Fruit fly (Drosophila melanogaster) whole organism, wandering third instar larva: ENCODE measurements around the gene Art6.

Experiments
- Abd-B ChIP-seq: fragments of >200 bp; optimal IDR thresholded peaks from 2 replicates; lab custom pipeline; 2017; ENCODE audit warnings: missing biosample characterization, missing genetic modification characterization
- CG32264 ChIP-seq: fragments of 200-800 bp; sonication (Bioruptor generic); optimal IDR thresholded peaks from 2 replicates; lab custom pipeline; 2016; ENCODE audit warnings: missing biosample characterization, missing genetic modification characterization
- CrebA ChIP-seq: fragments of 200-800 bp; sonication (Bioruptor generic); optimal IDR thresholded peaks from 2 replicates; lab custom pipeline; 2016; ENCODE audit warnings: missing biosample characterization, mild to moderate bottlenecking, missing genetic modification characterization, borderline replicate concordance
- Dfd ChIP-seq: fragments of >200 bp; optimal IDR thresholded peaks from 2 replicates; lab custom pipeline; 2017; ENCODE audit warnings: missing biosample characterization, missing genetic modification characterization
- GATAd ChIP-seq: sonication (Bioruptor generic); optimal IDR thresholded peaks from 2 replicates; lab custom pipeline; 2016; ENCODE audit warnings: missing biosample characterization, missing genetic modification characterization
- HLH106 ChIP-seq: fragments of 200-800 bp; optimal IDR thresholded peaks from 3 replicates; lab custom pipeline; 2019; ENCODE audit warnings: missing biosample characterization, mild to moderate bottlenecking, missing genetic modification characterization, moderate library complexity
- Hnf4 ChIP-seq: fragments of 200-800 bp; sonication (Bioruptor generic); optimal IDR thresholded peaks from 2 replicates; lab custom pipeline; 2016; ENCODE audit warnings: missing biosample characterization, mild to moderate bottlenecking, missing genetic modification characterization
- Hr78 ChIP-seq: fragments of >200 bp; optimal IDR thresholded peaks from 2 replicates; lab custom pipeline; 2017; ENCODE audit warnings: missing biosample characterization, missing genetic modification characterization
- Mio ChIP-seq: sonication (Bioruptor generic); optimal IDR thresholded peaks from 2 replicates; lab custom pipeline; 2016; ENCODE audit warnings: missing biosample characterization, missing genetic modification characterization
- OdsH ChIP-seq: fragments of 200-800 bp; sonication (Bioruptor generic); optimal IDR thresholded peaks from 2 replicates; lab custom pipeline; 2016; ENCODE audit warnings: missing biosample characterization, mild to moderate bottlenecking, missing genetic modification characterization
- Rel ChIP-seq, 2 experiments: fragments of 200-800 bp; sonication (Bioruptor generic) in 1 of 2; optimal IDR thresholded peaks; 2 replicates in 1 of 2; 3 replicates in 1 of 2; lab custom pipeline; 2016 to 2019; ENCODE audit warnings: mild to moderate bottlenecking in 2 of 2, missing biosample characterization in 2 of 2, missing genetic modification characterization in 2 of 2, moderate library complexity in 1 of 2
- Sp1 ChIP-seq: fragments of 200-800 bp; sonication (Bioruptor generic); optimal IDR thresholded peaks from 3 replicates; lab custom pipeline; 2019; ENCODE audit warnings: missing biosample characterization, mild to moderate bottlenecking, missing genetic modification characterization, moderate library complexity
- Vsx2 ChIP-seq: fragments of 200-300, 225-300 bp; sonication (Bioruptor generic); optimal IDR thresholded peaks from 2 replicates; lab custom pipeline; 2018; ENCODE audit warnings: missing biosample characterization, missing genetic modification characterization; ENCODE audit not compliant: partially characterized antibody
- br ChIP-seq: fragments of 200-800 bp; sonication (Bioruptor generic); optimal IDR thresholded peaks from 2 replicates; lab custom pipeline; 2016; ENCODE audit warnings: missing biosample characterization, missing genetic modification characterization
- brk ChIP-seq: fragments of 200-800 bp; sonication (Bioruptor generic); optimal IDR thresholded peaks from 2 replicates; lab custom pipeline; 2016; ENCODE audit warnings: missing biosample characterization, mild to moderate bottlenecking, missing genetic modification characterization
- dl ChIP-seq, 2 experiments: fragments of 175-275, 200-275 bp in 1 of 2; fragments of 200-275 bp in 1 of 2; sonication (Bioruptor generic); optimal IDR thresholded peaks; lab custom pipeline; 2018; ENCODE audit warnings: mild to moderate bottlenecking in 2 of 2, missing biosample characterization in 2 of 2, missing genetic modification characterization in 2 of 2, moderate library complexity in 2 of 2; ENCODE audit not compliant: partially characterized antibody in 2 of 2, insufficient read depth in 1 of 2
- dmrt93B ChIP-seq: fragments of 200-800 bp; sonication (Bioruptor generic); optimal IDR thresholded peaks from 2 replicates; lab custom pipeline; 2018; ENCODE audit warnings: missing biosample characterization, mild to moderate bottlenecking, missing genetic modification characterization
- dsf ChIP-seq: sonication (Bioruptor generic); optimal IDR thresholded peaks from 2 replicates; lab custom pipeline; 2016; ENCODE audit warnings: missing biosample characterization, missing genetic modification characterization, borderline replicate concordance
- ey ChIP-seq: fragments of 200-800 bp; sonication (Bioruptor generic); optimal IDR thresholded peaks from 2 replicates; lab custom pipeline; 2016; ENCODE audit warnings: missing biosample characterization, missing genetic modification characterization
- foxo ChIP-seq, 2 experiments: fragments of 200-800 bp; sonication (Bioruptor generic); optimal IDR thresholded peaks; 2 replicates in 1 of 2; 3 replicates in 1 of 2; lab custom pipeline; 2016 to 2017; ENCODE audit warnings: missing biosample characterization in 2 of 2, missing genetic modification characterization in 2 of 2
- fru ChIP-seq: fragments of 200-800 bp; sonication (Bioruptor generic); optimal IDR thresholded peaks from 3 replicates; lab custom pipeline; 2016; ENCODE audit warnings: missing biosample characterization, mild to moderate bottlenecking, missing genetic modification characterization
- h ChIP-seq: fragments of 200-800 bp; sonication (Bioruptor generic); optimal IDR thresholded peaks from 3 replicates; lab custom pipeline; 2016; ENCODE audit warnings: missing biosample characterization, mild to moderate bottlenecking, missing genetic modification characterization
- jim ChIP-seq: fragments of 175-275, 200-325 bp; sonication (Bioruptor generic); optimal IDR thresholded peaks from 2 replicates; lab custom pipeline; 2016; ENCODE audit warnings: missing biosample characterization, mild to moderate bottlenecking, missing genetic modification characterization
- psq ChIP-seq: fragments of 200-800 bp; sonication (Bioruptor generic); optimal IDR thresholded peaks from 3 replicates; lab custom pipeline; 2017; ENCODE audit warnings: missing biosample characterization, mild to moderate bottlenecking, missing genetic modification characterization, moderate library complexity
- rgr ChIP-seq: fragments of 200-800 bp; sonication (Bioruptor generic); optimal IDR thresholded peaks from 3 replicates; lab custom pipeline; 2016; ENCODE audit warnings: missing biosample characterization, mild to moderate bottlenecking, missing genetic modification characterization
- sage ChIP-seq: fragments of 200-800 bp; sonication (Bioruptor generic); optimal IDR thresholded peaks from 2 replicates; lab custom pipeline; 2016; ENCODE audit warnings: missing biosample characterization, mild to moderate bottlenecking, missing genetic modification characterization
- sv ChIP-seq: fragments of 200-800 bp; sonication (Bioruptor generic); optimal IDR thresholded peaks from 3 replicates; lab custom pipeline; 2016; ENCODE audit warnings: missing biosample characterization, missing genetic modification characterization
- tai ChIP-seq: sonication (Bioruptor generic); optimal IDR thresholded peaks from 2 replicates; lab custom pipeline; 2016; ENCODE audit warnings: missing biosample characterization, missing genetic modification characterization
- usp ChIP-seq: fragments of >200 bp; optimal IDR thresholded peaks from 2 replicates; lab custom pipeline; 2017; ENCODE audit warnings: missing biosample characterization, missing genetic modification characterization
- woc ChIP-seq: sonication (Bioruptor generic); optimal IDR thresholded peaks from 2 replicates; lab custom pipeline; 2016; ENCODE audit warnings: missing biosample characterization, mild to moderate bottlenecking, missing genetic modification characterization

Art6 gene

DNA sequence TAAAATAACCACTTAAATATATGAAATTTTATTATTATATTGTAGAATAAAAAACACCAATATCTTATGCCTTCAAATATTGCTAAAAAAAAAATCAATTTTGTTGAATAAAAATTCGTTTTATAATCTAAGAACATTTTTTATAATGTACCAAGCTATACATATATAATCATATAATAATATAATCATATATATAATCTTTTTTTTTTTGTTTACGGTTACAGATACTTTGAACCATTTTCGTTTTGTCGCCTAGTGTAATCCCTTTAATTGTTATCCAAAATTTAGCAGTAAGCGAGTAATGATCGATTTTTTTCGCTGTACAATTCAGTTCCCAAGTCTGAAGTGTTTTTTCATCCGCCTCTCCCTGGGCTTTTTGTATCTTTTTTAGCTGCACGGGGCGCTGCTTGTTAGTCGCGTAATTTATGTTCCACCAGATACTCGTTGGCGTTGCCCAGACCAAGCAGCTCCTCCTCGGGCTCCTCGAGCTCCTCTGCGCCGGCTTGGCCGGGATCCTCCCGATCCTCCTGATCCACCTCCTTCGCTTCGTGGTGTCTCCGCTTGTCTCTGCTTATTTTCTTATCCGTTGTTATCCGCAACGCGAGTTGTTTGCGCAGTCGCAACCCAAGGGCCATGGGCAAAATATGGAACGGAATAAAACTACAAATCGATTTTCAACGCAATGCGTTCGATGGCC is 6.1 kb downstream of the Art6 start:
- TF ChIP-seq rgr (GFP tag; lab: Kevin White, UChicago) (peak; percentile 7), psq (GFP tag; lab: Kevin White, UChicago) (peak; percentile 40), foxo (GFP tag; optimal IDR thresholded peaks at IDR 0.05; lab: Kevin White, UChicago) (peak in 1 of 2 experiments; percentile 55), Sp1 (GFP tag; lab: Kevin White, UChicago) (peak; percentile 46), Mio (GFP tag; lab: Kevin White, UChicago) (no peak), Abd-B (GFP tag; lab: Kevin White, UChicago) (no peak), Vsx2 (GFP tag; lab: Kevin White, UChicago) (no peak), CG32264 (GFP tag; lab: Kevin White, UChicago) (no peak), tai (no peak), Hnf4 (no peak), dmrt93B (GFP tag; lab: Kevin White, UChicago) (peak; percentile 3), OdsH (peak; percentile 53), Hr78 (GFP tag; lab: Kevin White, UChicago) (no peak), HLH106 (tag; lab: Kevin White, UChicago) (peak; percentile 28), dsf (GFP tag; lab: Kevin White, UChicago) (no peak), CrebA (no peak)
- TF ChIP-seq, all 38 proteins: peak for 7

DNA sequence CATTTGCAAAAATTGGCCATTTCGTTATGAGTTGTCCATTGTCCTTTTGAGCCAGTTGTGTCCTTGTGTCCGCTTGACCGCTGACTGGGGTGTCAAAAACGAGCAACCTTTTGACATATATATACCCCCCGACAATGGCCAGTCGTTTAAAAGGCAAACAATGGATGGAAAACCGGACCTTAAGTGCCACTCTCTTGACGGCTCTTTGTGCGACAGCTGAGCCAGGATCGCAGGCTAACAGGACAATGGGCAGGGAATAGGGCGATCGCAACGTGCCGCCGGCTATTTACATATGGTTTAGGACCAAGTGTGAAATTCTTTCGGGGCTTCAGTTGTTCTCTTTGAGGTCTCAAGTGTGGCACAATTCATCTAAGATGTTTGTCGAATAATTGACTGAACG is 9.3 kb downstream of the Art6 start:
- no peak for TF ChIP-seq psq (GFP tag; lab: Kevin White, UChicago)
- no peak for TF ChIP-seq dsf (GFP tag; lab: Kevin White, UChicago)
- TF ChIP-seq brk (GFP tag; lab: Kevin White, UChicago) = no peak
- no peak for TF ChIP-seq Abd-B (GFP tag; lab: Kevin White, UChicago)
- no peak for TF ChIP-seq dl (GFP tag; optimal IDR thresholded peaks at IDR 0.05; lab: Kevin White, UChicago; ENCODE audit: insufficient read depth in 1 of 2, partially characterized antibody in 2 of 2)
- TF ChIP-seq sage (GFP tag; lab: Kevin White, UChicago) = no peak
- TF ChIP-seq Vsx2 (GFP tag; lab: Kevin White, UChicago) = no peak
- no peak for TF ChIP-seq Hnf4
- no peak for TF ChIP-seq tai
- TF ChIP-seq foxo (GFP tag; optimal IDR thresholded peaks at IDR 0.05; lab: Kevin White, UChicago) = no peak
- no peak for TF ChIP-seq woc (GFP tag; lab: Kevin White, UChicago)
- TF ChIP-seq br = no peak
- TF ChIP-seq h (GFP tag; lab: Kevin White, UChicago) = no peak
- no peak for TF ChIP-seq Hr78 (GFP tag; lab: Kevin White, UChicago)
- TF ChIP-seq rgr (GFP tag; lab: Kevin White, UChicago) = no peak
- no peak for TF ChIP-seq CrebA
- TF ChIP-seq fru (GFP tag; lab: Kevin White, UChicago) = no peak

DNA sequence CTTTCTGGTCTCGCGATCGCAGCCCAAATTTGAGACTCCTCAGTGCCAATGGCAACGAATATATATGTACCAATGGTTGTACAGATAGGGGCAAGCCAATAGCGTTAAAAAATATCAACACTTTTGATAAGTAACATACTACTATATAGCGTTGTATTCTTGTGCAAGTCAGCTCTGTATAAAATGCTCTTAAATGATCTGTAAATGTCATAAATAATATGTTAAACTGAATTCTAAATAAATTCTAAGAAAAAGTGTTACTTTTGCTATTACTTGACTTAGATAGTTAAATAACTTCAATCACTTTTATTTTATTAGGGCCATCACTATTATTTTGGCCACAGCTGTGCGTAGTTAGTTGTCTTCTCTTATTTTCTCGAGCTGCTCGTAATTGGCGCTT is 11.0 kb downstream of the Art6 start:
- TF ChIP-seq foxo (GFP tag; optimal IDR thresholded peaks at IDR 0.05; lab: Kevin White, UChicago) = peak in 1 of 2 experiments; percentile 55
- TF ChIP-seq HLH106 (tag; lab: Kevin White, UChicago) = peak; percentile 45
- peak; percentile 6 for TF ChIP-seq dmrt93B (GFP tag; lab: Kevin White, UChicago)
- peak; percentile 9 for TF ChIP-seq tai
- peak; percentile 46 for TF ChIP-seq woc (GFP tag; lab: Kevin White, UChicago)
- no peak for TF ChIP-seq jim (GFP tag; lab: Kevin White, UChicago)
- TF ChIP-seq psq (GFP tag; lab: Kevin White, UChicago) = peak; percentile 22
- TF ChIP-seq Dfd (GFP tag; lab: Kevin White, UChicago) = no peak
- TF ChIP-seq dsf (GFP tag; lab: Kevin White, UChicago) = no peak
- no peak for TF ChIP-seq brk (GFP tag; lab: Kevin White, UChicago)
- no peak for TF ChIP-seq CrebA
- TF ChIP-seq dl (GFP tag; optimal IDR thresholded peaks at IDR 0.05; lab: Kevin White, UChicago; ENCODE audit: insufficient read depth in 1 of 2, partially characterized antibody in 2 of 2) = no peak
- TF ChIP-seq sage (GFP tag; lab: Kevin White, UChicago) = no peak
- TF ChIP-seq OdsH = peak; percentile 56
- TF ChIP-seq h (GFP tag; lab: Kevin White, UChicago) = peak; percentile 79
- peak; percentile 66 for TF ChIP-seq ey (GFP tag; lab: Kevin White, UChicago)
- peak; percentile 33 for TF ChIP-seq rgr (GFP tag; lab: Kevin White, UChicago)
- peak; percentile 83 for TF ChIP-seq Sp1 (GFP tag; lab: Kevin White, UChicago)
- no peak for TF ChIP-seq sv (GFP tag; lab: Kevin White, UChicago)
- no peak for TF ChIP-seq GATAd (GFP tag; lab: Kevin White, UChicago)
- peak; percentile 12 for TF ChIP-seq fru (GFP tag; lab: Kevin White, UChicago)
- peak; percentile 50 for TF ChIP-seq br
- TF ChIP-seq Hnf4 = peak; percentile 3
- no peak for TF ChIP-seq Rel (GFP tag; optimal IDR thresholded peaks at IDR 0.05; lab: Kevin White, UChicago)
- TF ChIP-seq Rel (tag; optimal IDR thresholded peaks at IDR 0.05; lab: Kevin White, UChicago) = no peak
- no peak for TF ChIP-seq usp (GFP tag; lab: Kevin White, UChicago)
